Worm (Caenorhabditis elegans) whole organism, L1 larva: ENCODE data around the gene C10C5.4.

ENCODE experiments used
- C16A3.4 ChIP-seq: fragments of 150-350 bp; optimal IDR thresholded peaks from 2 replicates; lab custom pipeline; 2014; ENCODE audit warnings: missing biosample characterization, missing genetic modification characterization
- elt-2 ChIP-seq: sonication (generic microtip); optimal IDR thresholded peaks from 2 replicates; lab custom pipeline; 2016; ENCODE audit warnings: missing genetic modification characterization, mild to moderate bottlenecking, inconsistent platforms, missing compliant biosample characterization, missing genetic modification reagents
- fkh-10 ChIP-seq: sonication (generic microtip); optimal IDR thresholded peaks from 2 replicates; lab custom pipeline; 2017; ENCODE audit warnings: missing biosample characterization, missing genetic modification reagents, missing genetic modification characterization
- fkh-8 ChIP-seq: sonication (generic microtip); optimal IDR thresholded peaks from 2 replicates; lab custom pipeline; 2016; ENCODE audit warnings: mild to moderate bottlenecking, missing genetic modification characterization, missing compliant biosample characterization
- hlh-4 ChIP-seq: sonication (generic microtip); optimal IDR thresholded peaks from 2 replicates; lab custom pipeline; 2016; ENCODE audit warnings: mild to moderate bottlenecking, missing genetic modification characterization, missing compliant biosample characterization
- lir-3 ChIP-seq: sonication (generic microtip); optimal IDR thresholded peaks from 2 replicates; lab custom pipeline; 2016; ENCODE audit warnings: mild to moderate bottlenecking, missing genetic modification characterization, moderate library complexity, missing compliant biosample characterization; ENCODE audit not compliant: poor library complexity
- zip-4 ChIP-seq: fragments of 200-800 bp; sonication (Bioruptor generic); optimal IDR thresholded peaks from 2 replicates; lab custom pipeline; 2018; ENCODE audit warnings: mild to moderate bottlenecking, missing genetic modification characterization, moderate library complexity, missing compliant biosample characterization

ce11 chrIV:9341591-9341990 lies 36.8 kb upstream of the C10C5.4 start, which contains the start of gene vps-26:
- TF ChIP-seq elt-2 (tag; lab: Kevin White, UChicago) (no peak), hlh-4 (no peak), C16A3.4 (tag; lab: Kevin White, UChicago) (no peak), zip-4 (GFP tag; lab: Kevin White, UChicago) (no peak), lir-3 (tag; lab: Kevin White, UChicago) (no peak), fkh-8 (tag; lab: Kevin White, UChicago) (no peak), fkh-10 (GFP tag; lab: Kevin White, UChicago) (no peak)
